Fruit fly (Drosophila melanogaster) whole organism, prepupa: ENCODE measurements around the gene Rab26.

Experiments used
- CG11294 ChIP-seq: fragments of 200-800 bp; sonication (Bioruptor generic); IDR thresholded peaks from 2 replicates; pipeline ENCODE4 v1.3.6; 2022; ENCODE audit warnings: missing biosample characterization, missing genetic modification characterization
- CG11902 ChIP-seq: fragments of 200-800 bp; sonication (Bioruptor generic); optimal IDR thresholded peaks from 3 replicates; lab custom pipeline; 2016; ENCODE audit warnings: missing biosample characterization, missing genetic modification characterization
- CG15336 ChIP-seq: fragments of 200-800 bp; sonication (Bioruptor generic); IDR thresholded peaks from 2 replicates; pipeline ENCODE4 v1.3.6; 2022; ENCODE audit warnings: missing biosample characterization, missing genetic modification characterization
- CG31627 ChIP-seq: fragments of 200-800 bp; sonication (Bioruptor generic); optimal IDR thresholded peaks from 3 replicates; lab custom pipeline; 2016; ENCODE audit warnings: missing biosample characterization, missing genetic modification characterization
- CG3919 ChIP-seq: fragments of 200-800 bp; sonication (Bioruptor generic); optimal IDR thresholded peaks from 3 replicates; lab custom pipeline; 2016; ENCODE audit warnings: missing biosample characterization, missing genetic modification characterization
- CG6276 ChIP-seq: fragments of 200-800 bp; sonication (Bioruptor generic); optimal IDR thresholded peaks from 2 replicates; lab custom pipeline; 2017; ENCODE audit warnings: missing biosample characterization, mild to moderate bottlenecking, missing genetic modification characterization
- CG6808 ChIP-seq: fragments of 200-800 bp; sonication (Bioruptor generic); optimal IDR thresholded peaks from 3 replicates; lab custom pipeline; 2017; ENCODE audit warnings: missing biosample characterization, missing genetic modification characterization, mild to moderate bottlenecking, moderate library complexity, missing genetic modification reagents
- CG8119 ChIP-seq: fragments of 200-800 bp; sonication (Bioruptor generic); IDR thresholded peaks from 3 replicates; pipeline ENCODE4 v1.3.6; 2022; ENCODE audit warnings: missing biosample characterization, missing genetic modification characterization
- CG8319 ChIP-seq: fragments of 200-800 bp; sonication (Bioruptor generic); optimal IDR thresholded peaks from 3 replicates; lab custom pipeline; 2016; ENCODE audit warnings: missing biosample characterization, missing genetic modification characterization
- CG8632 ChIP-seq: fragments of 200-800 bp; sonication (Bioruptor generic); optimal IDR thresholded peaks from 3 replicates; lab custom pipeline; 2016; ENCODE audit warnings: missing biosample characterization, missing genetic modification characterization
- CG9139 ChIP-seq: fragments of 200-800 bp; sonication (Bioruptor generic); optimal IDR thresholded peaks from 3 replicates; lab custom pipeline; 2017; ENCODE audit warnings: missing biosample characterization, mild to moderate bottlenecking, missing genetic modification characterization
- Eip78C ChIP-seq: fragments of 200-800 bp; sonication (Bioruptor generic); peaks from one replicate; lab custom pipeline; 2016; ENCODE audit warnings: missing biosample characterization, missing genetic modification characterization
- Eip93F ChIP-seq: fragments of 200-800 bp; sonication (Bioruptor generic); optimal IDR thresholded peaks from 2 replicates; lab custom pipeline; 2016; ENCODE audit warnings: missing biosample characterization, mild to moderate bottlenecking, missing genetic modification characterization
- Hr38 ChIP-seq: sonication (Bioruptor generic); optimal IDR thresholded peaks from 2 replicates; lab custom pipeline; 2016; ENCODE audit warnings: missing biosample characterization, missing genetic modification characterization
- Met ChIP-seq: fragments of 200-800 bp; sonication (Bioruptor generic); optimal IDR thresholded peaks from 3 replicates; lab custom pipeline; 2016; ENCODE audit warnings: missing biosample characterization, missing genetic modification characterization
- Sox102F ChIP-seq: fragments of 200-800 bp; sonication (Bioruptor generic); optimal IDR thresholded peaks from 2 replicates; lab custom pipeline; 2016; ENCODE audit warnings: missing biosample characterization, mild to moderate bottlenecking, missing genetic modification characterization
- Sox14 ChIP-seq: fragments of 200-800 bp; sonication (Bioruptor generic); optimal IDR thresholded peaks from 3 replicates; lab custom pipeline; 2016; ENCODE audit warnings: missing biosample characterization, missing genetic modification characterization
- Sox15 ChIP-seq: fragments of 200-800 bp; sonication (Bioruptor generic); optimal IDR thresholded peaks from 3 replicates; lab custom pipeline; 2016; ENCODE audit warnings: missing biosample characterization, missing genetic modification characterization
- acj6 ChIP-seq: fragments of 200-800 bp; sonication (Bioruptor generic); optimal IDR thresholded peaks from 3 replicates; lab custom pipeline; 2016; ENCODE audit warnings: missing biosample characterization, missing genetic modification characterization
- dac ChIP-seq: fragments of 200-800 bp; sonication (Bioruptor generic); optimal IDR thresholded peaks from 2 replicates; lab custom pipeline; 2017; ENCODE audit warnings: missing biosample characterization, mild to moderate bottlenecking, missing genetic modification characterization
- dsx ChIP-seq: fragments of 200-800 bp; optimal IDR thresholded peaks from 3 replicates; lab custom pipeline; 2019; ENCODE audit warnings: missing biosample characterization, mild to moderate bottlenecking, missing genetic modification characterization, moderate library complexity; ENCODE audit not compliant: poor library complexity, severe bottlenecking
- esn ChIP-seq: fragments of 200-800 bp; sonication (Bioruptor generic); optimal IDR thresholded peaks from 2 replicates; lab custom pipeline; 2016; ENCODE audit warnings: missing biosample characterization, mild to moderate bottlenecking, missing genetic modification characterization, moderate library complexity
- fd59A ChIP-seq: fragments of 200-800 bp; sonication (Bioruptor generic); optimal IDR thresholded peaks from 2 replicates; lab custom pipeline; 2017; ENCODE audit warnings: missing biosample characterization, mild to moderate bottlenecking, missing genetic modification characterization, missing genetic modification reagents
- fd85E ChIP-seq: fragments of 200-800 bp; sonication (Bioruptor generic); optimal IDR thresholded peaks from 3 replicates; lab custom pipeline; 2016; ENCODE audit warnings: missing biosample characterization, missing genetic modification characterization
- fkh ChIP-seq: fragments of 200-800 bp; sonication (Bioruptor generic); optimal IDR thresholded peaks from 3 replicates; lab custom pipeline; 2017; ENCODE audit warnings: missing biosample characterization, mild to moderate bottlenecking, missing genetic modification characterization, moderate library complexity
- lz ChIP-seq: fragments of 200-800 bp; sonication (Bioruptor generic); optimal IDR thresholded peaks from 3 replicates; lab custom pipeline; 2016; ENCODE audit warnings: missing biosample characterization, missing genetic modification characterization
- net ChIP-seq: fragments of 200-800 bp; sonication (Bioruptor generic); optimal IDR thresholded peaks from 3 replicates; lab custom pipeline; 2016; ENCODE audit warnings: missing biosample characterization, missing genetic modification characterization
- spab ChIP-seq: fragments of 200-800 bp; sonication (Bioruptor generic); optimal IDR thresholded peaks from 2 replicates; lab custom pipeline; 2017; ENCODE audit warnings: missing biosample characterization, mild to moderate bottlenecking, missing genetic modification characterization, missing genetic modification reagents
- ss ChIP-seq, 2 experiments: fragments of 200-800 bp; sonication (Bioruptor generic); optimal IDR thresholded peaks; 2 replicates in 1 of 2; 3 replicates in 1 of 2; lab custom pipeline; 2017 to 2018; ENCODE audit warnings: mild to moderate bottlenecking in 2 of 2, missing biosample characterization in 2 of 2, missing genetic modification characterization in 2 of 2, moderate library complexity in 1 of 2
- svp ChIP-seq: fragments of 200-800 bp; sonication (Bioruptor generic); peaks from one replicate; lab custom pipeline; 2016; ENCODE audit warnings: missing biosample characterization, missing genetic modification characterization
- topi ChIP-seq: fragments of 200-800 bp; sonication (Bioruptor generic); optimal IDR thresholded peaks from 3 replicates; lab custom pipeline; 2016; ENCODE audit warnings: missing biosample characterization, missing genetic modification characterization
- vri ChIP-seq: fragments of 200-800 bp; sonication (Bioruptor generic); optimal IDR thresholded peaks from 3 replicates; lab custom pipeline; 2016; ENCODE audit warnings: missing biosample characterization, mild to moderate bottlenecking, missing genetic modification characterization

Rab26 gene

dm6 chr3L:21279876-21280566 is 38.6 kb upstream of the Rab26 start, which contains the start of gene AcCoAS (continued):
- peak; percentile 37 for TF ChIP-seq Sox14 (GFP tag; lab: Kevin White, UChicago)
- no peak for TF ChIP-seq spab (GFP tag; lab: Kevin White, UChicago)
- peak; percentile 42; the same call in 1 of the 3 replicates for TF ChIP-seq CG8119 (GFP tag; lab: Robert Waterston, UW)
- TF ChIP-seq ss (GFP tag; optimal IDR thresholded peaks at IDR 0.05; lab: Kevin White, UChicago), result peak; percentile 44 to 58
- TF ChIP-seq Eip93F, result peak; percentile 25
- TF ChIP-seq acj6 (GFP tag; lab: Kevin White, UChicago), result peak; percentile 49
- TF ChIP-seq CG8319 (GFP tag; lab: Kevin White, UChicago), result peak; percentile 33
- TF ChIP-seq CG9139, result no peak
- peak; percentile 22 for TF ChIP-seq dsx (GFP tag; lab: Kevin White, UChicago)
- TF ChIP-seq CG15336 (GFP tag; lab: Robert Waterston, UW), result peak; percentile 25; the same call in 1 of the 2 replicates
- TF ChIP-seq CG6808 (GFP tag; lab: Kevin White, UChicago), result no peak
- TF ChIP-seq lz (GFP tag; lab: Kevin White, UChicago), result peak; percentile 39
- no peak for TF ChIP-seq CG11902 (GFP tag; lab: Kevin White, UChicago)
- no peak for TF ChIP-seq Hr38 (GFP tag; lab: Kevin White, UChicago)
- TF ChIP-seq svp (GFP tag; lab: Kevin White, UChicago), result peak; percentile 97
- TF ChIP-seq CG8632 (GFP tag; lab: Kevin White, UChicago), result peak; percentile 52
- TF ChIP-seq CG11294, result no peak
- peak; percentile 46 for TF ChIP-seq CG3919
- peak; percentile 29 for TF ChIP-seq CG31627 (GFP tag; lab: Kevin White, UChicago)
- TF ChIP-seq Met (GFP tag; lab: Kevin White, UChicago), result peak; percentile 45
- no peak for TF ChIP-seq fd59A
- TF ChIP-seq Sox102F (GFP tag; lab: Kevin White, UChicago), result peak; percentile 52
- peak; percentile 50 for TF ChIP-seq topi (GFP tag; lab: Kevin White, UChicago)
- peak; percentile 30 for TF ChIP-seq net (GFP tag; lab: Kevin White, UChicago)
- no peak for TF ChIP-seq Sox15
- peak; percentile 59 for TF ChIP-seq esn (GFP tag; lab: Kevin White, UChicago)

DNA sequence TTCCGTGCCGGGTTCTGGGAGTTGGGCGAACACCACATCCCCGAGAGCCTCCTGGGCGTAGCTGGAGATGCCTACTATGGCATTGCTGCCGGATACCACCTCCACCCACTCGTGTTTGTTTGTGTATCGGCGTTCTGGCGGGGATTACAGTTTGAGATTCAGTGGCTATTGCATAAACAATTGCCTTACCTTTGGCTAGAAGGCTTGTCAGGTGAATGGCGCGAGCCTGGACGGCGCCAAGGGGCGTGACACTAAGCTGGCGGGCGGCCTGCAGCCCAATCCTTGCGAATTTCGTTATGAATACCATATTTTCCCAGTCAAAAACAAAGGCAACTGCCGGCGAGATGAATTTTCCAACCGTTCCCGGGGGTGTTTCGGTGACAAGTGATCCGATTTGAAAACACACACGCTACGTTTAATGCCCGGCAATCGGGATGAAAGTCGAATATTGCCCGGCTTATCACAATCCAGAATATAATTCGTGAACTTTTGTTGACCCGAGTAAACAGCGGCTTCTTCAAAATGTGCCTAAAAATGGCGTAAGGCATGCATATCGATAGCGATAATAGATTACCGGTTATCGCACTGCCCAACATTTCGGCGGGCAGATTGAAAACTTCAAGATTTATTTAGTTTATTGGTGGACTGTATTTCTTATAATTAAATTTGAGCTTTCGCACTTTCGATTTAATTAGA is 37.4 kb upstream of the Rab26 start, which contains the start of gene ppl:
Gene ppl, minus strand, starts transcription at position 511 of the 696 bp plus-strand sequence.
- TF ChIP-seq fd85E (GFP tag; lab: Kevin White, UChicago), result no peak
- TF ChIP-seq Sox102F (GFP tag; lab: Kevin White, UChicago), result peak; percentile 1
- no peak for TF ChIP-seq CG6808 (GFP tag; lab: Kevin White, UChicago)
- no peak for TF ChIP-seq CG6276 (GFP tag; lab: Kevin White, UChicago)
- TF ChIP-seq Eip78C (GFP tag; lab: Kevin White, UChicago), result peak; percentile 11
- TF ChIP-seq Sox15, result no peak
- TF ChIP-seq fd59A, result no peak
- no peak for TF ChIP-seq dac (GFP tag; lab: Kevin White, UChicago)
- TF ChIP-seq fkh (GFP tag; lab: Kevin White, UChicago), result peak; percentile 96
- peak; percentile 15 for TF ChIP-seq Met (GFP tag; lab: Kevin White, UChicago)
- no peak for TF ChIP-seq CG8319 (GFP tag; lab: Kevin White, UChicago)
- TF ChIP-seq svp (GFP tag; lab: Kevin White, UChicago), result peak; percentile 100
- TF ChIP-seq esn (GFP tag; lab: Kevin White, UChicago), result no peak
- TF ChIP-seq vri (GFP tag; lab: Kevin White, UChicago), result peak; percentile 31

DNA sequence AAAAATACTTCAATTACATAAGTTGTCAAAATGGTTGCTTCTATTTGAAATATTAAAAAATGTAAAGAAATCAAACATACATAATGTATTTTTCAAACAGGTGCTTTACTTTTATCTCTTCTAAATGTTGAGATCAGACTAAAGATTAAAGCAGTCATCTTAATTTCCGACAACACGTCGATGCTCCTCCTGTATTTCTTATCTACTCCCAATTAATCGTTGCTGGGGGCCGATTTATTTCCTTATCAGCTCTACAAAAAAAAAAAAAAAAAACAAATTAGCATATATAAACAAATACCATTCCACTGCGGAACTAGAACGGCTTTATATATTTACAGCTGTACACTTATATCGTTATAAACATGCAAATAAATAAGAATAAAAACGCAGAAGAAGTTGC is 36.9 kb upstream of the Rab26 start:
- peak; percentile 34 for TF ChIP-seq Eip78C (GFP tag; lab: Kevin White, UChicago)
- no peak for TF ChIP-seq dsx (GFP tag; lab: Kevin White, UChicago)
- TF ChIP-seq svp (GFP tag; lab: Kevin White, UChicago), result peak; percentile 75
- TF ChIP-seq, all 60 proteins: peak for 2
